Fruit fly (Drosophila melanogaster): Measurements from ENCODE around the gene heca.

Gene heca

dm6 chr3R:30265420-30265819, 12.3 kb upstream of the heca start (continued):
- TF ChIP-seq stc (GFP tag; IDR thresholded peaks at IDR 0.05) (peak; percentile 60), CG18619 (GFP tag; optimal IDR thresholded peaks at IDR 0.05) (no peak), Dp (GFP tag; optimal IDR thresholded peaks at IDR 0.05) (no peak), CG2120 (GFP tag; optimal IDR thresholded peaks at IDR 0.05) (no peak), CG11247 (GFP tag; IDR thresholded peaks at IDR 0.05) (peak; percentile 56), insv (GFP tag; optimal IDR thresholded peaks at IDR 0.05) (no peak), CG16815 (GFP tag; optimal IDR thresholded peaks at IDR 0.05) (peak; percentile 31), amos (GFP tag; IDR thresholded peaks at IDR 0.05; ENCODE audit: partially characterized antibody) (no peak), Lpt (GFP tag; optimal IDR thresholded peaks at IDR 0.05) (no peak), pum (GFP tag; optimal IDR thresholded peaks at IDR 0.05) (peak; percentile 16), CG10209 (GFP tag; optimal IDR thresholded peaks at IDR 0.05) (peak; percentile 42), jumu (GFP tag; optimal IDR thresholded peaks at IDR 0.05) (no peak), Ptx1 (GFP tag; IDR thresholded peaks at IDR 0.05) (peak; percentile 68), Scr (GFP tag; IDR thresholded peaks at IDR 0.05; ENCODE audit: partially characterized antibody) (no peak), dm (GFP tag; optimal IDR thresholded peaks at IDR 0.05) (no peak), CG4424 (GFP tag; optimal IDR thresholded peaks at IDR 0.05) (peak; percentile 44), Fer2 (tag; optimal IDR thresholded peaks at IDR 0.05) (no peak), caup (GFP tag; optimal IDR thresholded peaks at IDR 0.05; ENCODE audit: severe bottlenecking) (no peak), D19B (GFP tag; optimal IDR thresholded peaks at IDR 0.05) (no peak), CG43689 (GFP tag; IDR thresholded peaks at IDR 0.05) (no peak), CG6272 (GFP tag; IDR thresholded peaks at IDR 0.05) (no peak), HLHmδ (GFP tag; optimal IDR thresholded peaks at IDR 0.05) (no peak), slbo (GFP tag; IDR thresholded peaks at IDR 0.05) (peak; percentile 49; the same call in 1 of the 2 replicates), Doc3 (GFP tag; IDR thresholded peaks at IDR 0.05; ENCODE audit: partially characterized antibody) (no peak), CG14441 (GFP tag; IDR thresholded peaks at IDR 0.05) (peak; percentile 42), unpg (GFP tag; optimal IDR thresholded peaks at IDR 0.05) (peak; percentile 66), B-H1 (GFP tag; IDR thresholded peaks at IDR 0.05) (no peak), chn (GFP tag; optimal IDR thresholded peaks at IDR 0.05) (peak; percentile 39), wek (GFP tag; optimal IDR thresholded peaks at IDR 0.05) (no peak), H2.0 (GFP tag; IDR thresholded peaks at IDR 0.05) (peak; percentile 72), odd (GFP tag; optimal IDR thresholded peaks at IDR 0.05) (no peak), PHDP (tag; optimal IDR thresholded peaks at IDR 0.05) (peak; percentile 58), Hsf (GFP tag; optimal IDR thresholded peaks at IDR 0.05) (peak; percentile 45), trem (tag; optimal IDR thresholded peaks at IDR 0.05) (peak; percentile 12), sna (GFP tag; IDR thresholded peaks at IDR 0.05; ENCODE audit: partially characterized antibody) (no peak), zen2 (GFP tag; IDR thresholded peaks at IDR 0.05; ENCODE audit: partially characterized antibody) (no peak), CG1792 (GFP tag; optimal IDR thresholded peaks at IDR 0.05) (no peak), CG11398 (GFP tag; optimal IDR thresholded peaks at IDR 0.05) (no peak), CG13287 (GFP tag; IDR thresholded peaks at IDR 0.05; ENCODE audit: partially characterized antibody) (no peak), CG11093 (GFP tag; IDR thresholded peaks at IDR 0.05) (peak; percentile 67; the same call in 1 of the 3 replicates), nau (GFP tag; optimal IDR thresholded peaks at IDR 0.05) (no peak), CG11723 (GFP tag; optimal IDR thresholded peaks at IDR 0.05) (no peak), CG12299 (tag; optimal IDR thresholded peaks at IDR 0.05) (no peak), sima (GFP tag; optimal IDR thresholded peaks at IDR 0.05) (no peak), chinmo (GFP tag; IDR thresholded peaks at IDR 0.05; ENCODE audit: partially characterized antibody) (no peak), CG15514 (GFP tag; optimal IDR thresholded peaks at IDR 0.05) (no peak), Tbp (GFP tag; optimal IDR thresholded peaks at IDR 0.05) (no peak), CG14710 (tag; optimal IDR thresholded peaks at IDR 0.05) (peak; percentile 36), CG14667 (GFP tag; IDR thresholded peaks at IDR 0.05) (peak; percentile 62), prd (optimal IDR thresholded peaks at IDR 0.05) (no peak), prd (GFP tag; IDR thresholded peaks at IDR 0.05) (peak; percentile 83)
